Fruit fly (Drosophila melanogaster): ENCODE measurements around the gene SMC1.
A peak's percentile ranks its signal among the peaks of the same experiment; 100 is the strongest.

Gene SMC1

DNA sequence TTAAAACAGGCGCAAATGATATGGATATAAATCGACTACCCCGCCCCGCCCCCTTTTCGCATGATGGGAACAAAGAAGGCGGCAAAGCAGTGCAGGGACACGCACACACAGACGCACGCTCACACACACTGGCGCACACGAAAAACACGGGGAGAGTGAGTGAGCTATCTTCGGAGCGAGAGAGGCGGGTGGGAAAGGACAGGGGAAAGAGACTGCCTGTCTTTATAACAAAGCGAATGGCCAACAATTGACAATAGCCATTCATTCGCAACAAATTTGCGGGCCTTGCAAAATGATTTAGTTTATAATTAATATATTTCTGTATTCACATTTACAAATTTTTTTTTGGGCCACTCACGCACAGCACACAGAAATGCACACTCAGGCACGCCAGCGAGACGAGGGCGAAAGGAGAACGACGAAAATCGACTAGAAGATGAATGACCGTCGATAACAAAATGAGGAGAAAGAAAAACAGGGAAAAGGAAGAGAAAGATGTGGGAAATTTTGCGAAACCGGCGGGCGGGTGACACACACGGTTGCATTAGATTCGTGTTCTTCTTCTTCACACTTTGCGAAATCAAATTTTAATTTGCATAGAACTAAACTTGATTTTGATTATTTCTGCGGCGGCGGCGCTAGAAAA, 11.4 kb upstream of the SMC1 start:
- TF ChIP-seq vri (GFP tag; optimal IDR thresholded peaks at IDR 0.05), result peak; percentile 21
- TF ChIP-seq CG4318 (GFP tag; optimal IDR thresholded peaks at IDR 0.05), result no peak
- TF ChIP-seq CG7368 (GFP tag; optimal IDR thresholded peaks at IDR 0.05), result no peak
- no peak; the same call in 1 of the 2 replicates for TF ChIP-seq CG15336 (GFP tag; IDR thresholded peaks at IDR 0.05)
- peak; percentile 86 for TF ChIP-seq svp (GFP tag)
- TF ChIP-seq dsx (GFP tag; optimal IDR thresholded peaks at IDR 0.05; ENCODE audit: poor library complexity, severe bottlenecking), result no peak
- TF ChIP-seq Met (GFP tag; optimal IDR thresholded peaks at IDR 0.05), result peak; percentile 28
- peak; percentile 5 for TF ChIP-seq Eip75B (GFP tag; optimal IDR thresholded peaks at IDR 0.05)
- TF ChIP-seq Eip78C (GFP tag), result peak; percentile 83
- peak in 1 of 2 experiments; percentile 23 for TF ChIP-seq ss (GFP tag; optimal IDR thresholded peaks at IDR 0.05)
- TF ChIP-seq Gug (GFP tag; IDR thresholded peaks at IDR 0.05), result no peak
- TF ChIP-seq CG6163 (GFP tag; IDR thresholded peaks at IDR 0.05), result peak; percentile 58; the same call in 2 of the 3 replicates
- TF ChIP-seq fkh (GFP tag; optimal IDR thresholded peaks at IDR 0.05), result no peak
- no peak for TF ChIP-seq net (GFP tag; optimal IDR thresholded peaks at IDR 0.05)
- no peak for TF ChIP-seq CG32006 (GFP tag; optimal IDR thresholded peaks at IDR 0.05)
- TF ChIP-seq CG3032 (tag; optimal IDR thresholded peaks at IDR 0.05), result no peak
- TF ChIP-seq CG1621 (tag; optimal IDR thresholded peaks at IDR 0.05), result peak; percentile 2
- TF ChIP-seq CG11294 (GFP tag; IDR thresholded peaks at IDR 0.05), result no peak
- peak; percentile 18 for TF ChIP-seq topi (GFP tag; optimal IDR thresholded peaks at IDR 0.05)
- no peak for TF ChIP-seq pdm3 (GFP tag; optimal IDR thresholded peaks at IDR 0.05)
- TF ChIP-seq Eip93F (GFP tag; optimal IDR thresholded peaks at IDR 0.05), result peak; percentile 47
- TF ChIP-seq CG34406 (GFP tag; optimal IDR thresholded peaks at IDR 0.05), result no peak
- TF ChIP-seq esn (GFP tag; optimal IDR thresholded peaks at IDR 0.05), result no peak
- TF ChIP-seq Sox15 (GFP tag; optimal IDR thresholded peaks at IDR 0.05), result no peak
- no peak for TF ChIP-seq Ets21C (GFP tag; optimal IDR thresholded peaks at IDR 0.05)
- TF ChIP-seq CG3919 (GFP tag; optimal IDR thresholded peaks at IDR 0.05), result no peak
- TF ChIP-seq achi (GFP tag; optimal IDR thresholded peaks at IDR 0.05), result no peak
- TF ChIP-seq CG11762 (GFP tag; optimal IDR thresholded peaks at IDR 0.05; ENCODE audit: insufficient read depth), result no peak
- TF ChIP-seq Blimp-1 (GFP tag; optimal IDR thresholded peaks at IDR 0.05), result no peak
- peak; percentile 99 for TF ChIP-seq Sox14 (GFP tag; optimal IDR thresholded peaks at IDR 0.05)
- TF ChIP-seq CG16779 (tag; optimal IDR thresholded peaks at IDR 0.05), result no peak
- no peak for TF ChIP-seq CG6854 (GFP tag; optimal IDR thresholded peaks at IDR 0.05)
- TF ChIP-seq CG6808 (GFP tag; optimal IDR thresholded peaks at IDR 0.05), result no peak
- no peak for TF ChIP-seq CG8632 (GFP tag; optimal IDR thresholded peaks at IDR 0.05)

- TF ChIP-seq esn (GFP tag; optimal IDR thresholded peaks at IDR 0.05), result no peak
- no peak for TF ChIP-seq CG9139 (GFP tag; optimal IDR thresholded peaks at IDR 0.05)
- no peak for TF ChIP-seq Met (GFP tag; optimal IDR thresholded peaks at IDR 0.05)
- TF ChIP-seq OdsH (GFP tag; optimal IDR thresholded peaks at IDR 0.05), result no peak
- TF ChIP-seq CG15336 (GFP tag; IDR thresholded peaks at IDR 0.05), result peak; percentile 57
- no peak for TF ChIP-seq Ets21C (GFP tag; optimal IDR thresholded peaks at IDR 0.05)
- peak; percentile 74 for TF ChIP-seq CG6276 (GFP tag; optimal IDR thresholded peaks at IDR 0.05)
- no peak for TF ChIP-seq acj6 (GFP tag; optimal IDR thresholded peaks at IDR 0.05)
- no peak for TF ChIP-seq Eip93F (GFP tag; optimal IDR thresholded peaks at IDR 0.05)
- TF ChIP-seq Lpt (GFP tag; optimal IDR thresholded peaks at IDR 0.05), result peak; percentile 39
- no peak for TF ChIP-seq salr (GFP tag; optimal IDR thresholded peaks at IDR 0.05)
- peak; percentile 56 for TF ChIP-seq CG6808 (GFP tag; optimal IDR thresholded peaks at IDR 0.05)
- TF ChIP-seq Eip78C (GFP tag), result no peak
- TF ChIP-seq topi (GFP tag; optimal IDR thresholded peaks at IDR 0.05), result no peak
- TF ChIP-seq CG11762 (GFP tag; optimal IDR thresholded peaks at IDR 0.05; ENCODE audit: insufficient read depth), result no peak
- TF ChIP-seq svp (GFP tag), result peak; percentile 55
- TF ChIP-seq CG32006 (GFP tag; optimal IDR thresholded peaks at IDR 0.05), result peak; percentile 34
- no peak for TF ChIP-seq CG10631 (GFP tag; optimal IDR thresholded peaks at IDR 0.05)
- peak; percentile 6 for TF ChIP-seq CG3919 (GFP tag; optimal IDR thresholded peaks at IDR 0.05)
- TF ChIP-seq Sox14 (GFP tag; optimal IDR thresholded peaks at IDR 0.05), result no peak
- TF ChIP-seq CG4318 (GFP tag; optimal IDR thresholded peaks at IDR 0.05), result no peak
- TF ChIP-seq CG8319 (GFP tag; optimal IDR thresholded peaks at IDR 0.05), result no peak
- no peak for TF ChIP-seq achi (GFP tag; optimal IDR thresholded peaks at IDR 0.05)
- no peak for TF ChIP-seq dac (GFP tag; optimal IDR thresholded peaks at IDR 0.05)
- TF ChIP-seq eg (GFP tag; IDR thresholded peaks at IDR 0.05), result peak; percentile 79
- TF ChIP-seq Eip75B (GFP tag; optimal IDR thresholded peaks at IDR 0.05), result no peak
- TF ChIP-seq CG8632 (GFP tag; optimal IDR thresholded peaks at IDR 0.05), result no peak
- TF ChIP-seq fkh (GFP tag; optimal IDR thresholded peaks at IDR 0.05), result peak; percentile 66
- no peak for TF ChIP-seq net (GFP tag; optimal IDR thresholded peaks at IDR 0.05)
- no peak for TF ChIP-seq vri (GFP tag; optimal IDR thresholded peaks at IDR 0.05)
- TF ChIP-seq fd59A (GFP tag; optimal IDR thresholded peaks at IDR 0.05), result no peak
Measured at dm6 chr3R:24047226-24047976, 10.7 kb upstream of the SMC1 start, which contains the start of gene CG5986. Gene CG5986 (plus strand): TSS chr3R:24047790.

Measured in whole organism, prepupa.